Fruit fly (Drosophila melanogaster): ENCODE results near the gene MAGE.

DNA sequence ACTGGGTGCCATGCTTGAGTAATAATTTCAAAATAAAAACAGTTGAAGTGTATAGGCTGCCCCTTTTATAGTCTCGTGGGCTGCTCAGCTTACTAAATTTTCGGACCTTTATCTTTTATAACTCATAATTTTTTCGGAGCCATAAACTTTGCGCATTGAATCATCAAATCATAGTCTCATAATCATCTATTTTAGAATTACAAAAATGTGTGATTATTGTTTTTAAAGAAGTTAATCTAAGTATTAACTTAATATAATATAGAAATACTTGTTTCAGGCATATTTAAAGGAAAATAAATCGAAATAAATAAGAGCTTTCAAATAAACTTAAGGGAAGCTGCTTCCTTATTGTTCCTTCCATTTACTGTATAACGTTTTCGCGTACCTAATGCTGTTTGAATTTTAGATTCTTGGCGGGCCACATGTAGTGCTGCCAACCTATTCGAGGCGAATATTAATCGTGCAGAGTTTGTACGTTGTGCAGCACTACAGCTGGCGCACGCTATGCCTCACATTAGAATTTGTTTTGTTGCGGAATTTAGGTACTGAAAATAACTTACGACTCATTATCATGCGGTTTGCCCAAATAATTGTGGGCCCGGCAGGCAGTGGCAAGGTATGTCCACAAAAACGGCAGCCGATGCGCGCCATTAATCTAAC, 10.6 kb downstream of the MAGE start, which contains the start of the genes CG14610 and CG2656:
- TF ChIP-seq spab (GFP tag; optimal IDR thresholded peaks at IDR 0.05) (no peak), Gug (GFP tag; IDR thresholded peaks at IDR 0.05) (no peak), CG4318 (GFP tag; optimal IDR thresholded peaks at IDR 0.05) (no peak), CG6808 (GFP tag; optimal IDR thresholded peaks at IDR 0.05) (no peak), achi (GFP tag; optimal IDR thresholded peaks at IDR 0.05) (peak; percentile 61), fd59A (GFP tag; optimal IDR thresholded peaks at IDR 0.05) (no peak), Sox102F (GFP tag; optimal IDR thresholded peaks at IDR 0.05) (no peak), CG32006 (GFP tag; optimal IDR thresholded peaks at IDR 0.05) (no peak)
